Worm (Caenorhabditis elegans): ENCODE results near the gene C01G12.3.
A peak's percentile ranks its signal among the peaks of the same experiment; 100 is the strongest.

Gene C01G12.3

DNA sequence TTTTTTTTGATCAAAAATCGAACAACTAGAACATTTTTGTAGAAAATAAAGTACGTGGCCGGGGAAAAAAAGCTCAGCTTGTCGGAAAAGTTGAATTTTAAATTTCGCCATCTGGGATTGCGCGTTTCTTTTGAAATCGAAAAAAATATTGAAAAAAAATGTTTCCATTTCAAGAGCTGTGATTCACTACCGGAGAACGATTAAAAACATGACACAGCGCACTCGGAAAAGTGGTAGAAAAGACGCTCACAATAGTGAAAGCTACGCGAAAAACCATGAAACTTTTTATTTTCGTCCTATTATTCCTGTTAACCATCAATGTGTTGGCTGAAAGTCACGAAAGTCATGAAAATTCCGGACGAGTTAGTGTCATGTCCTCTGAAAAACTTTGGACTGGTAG is 44.4 kb downstream of the C01G12.3 start, which contains the start of the genes clec-147 and C04H5.7 (continued):
- TF ChIP-seq Y75B8A.6 (GFP tag; IDR thresholded peaks at IDR 0.05) (no peak), aly-2 (tag; optimal IDR thresholded peaks at IDR 0.05) (no peak)

DNA sequence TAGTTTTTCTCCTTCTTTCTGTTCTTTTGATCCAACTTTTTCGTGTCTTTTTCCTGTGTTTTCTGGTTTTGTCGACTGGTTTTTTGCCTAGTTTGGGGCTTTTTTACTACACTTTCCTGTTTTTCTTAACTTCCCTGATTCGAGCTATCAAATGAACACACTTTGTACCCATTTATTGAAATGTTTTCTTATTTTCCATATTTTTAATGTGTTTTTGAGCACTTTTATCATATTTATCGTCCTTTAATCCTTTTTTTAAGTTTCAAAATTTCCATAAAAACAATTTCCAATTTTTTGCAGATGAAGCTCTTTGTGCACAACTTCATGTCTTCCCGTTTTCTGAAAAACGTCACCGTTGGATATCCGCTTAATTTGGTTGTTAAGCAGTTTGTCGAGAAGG is 48.1 kb downstream of the C01G12.3 start, which contains the start of gene C04H5.1:
Gene C04H5.1 (plus strand): TSS at position 301 of the 400 bp plus-strand sequence.
- no peak for TF ChIP-seq lir-3 (tag; optimal IDR thresholded peaks at IDR 0.05)
- TF ChIP-seq mdl-1 (tag; optimal IDR thresholded peaks at IDR 0.05) = no peak
- no peak for TF ChIP-seq egl-27 (tag; optimal IDR thresholded peaks at IDR 0.05)
- peak; percentile 40 for TF ChIP-seq aha-1 (tag)
- no peak for TF ChIP-seq nhr-48 (tag; optimal IDR thresholded peaks at IDR 0.05)
- TF ChIP-seq mxl-3 (GFP tag; optimal IDR thresholded peaks at IDR 0.05) = no peak
- TF ChIP-seq mes-2 (tag; optimal IDR thresholded peaks at IDR 0.05; ENCODE audit: poor library complexity, severe bottlenecking) = no peak
